Worm (Caenorhabditis elegans) whole organism, midembryonic: Measurements from ENCODE around the gene dro-1.

Experiments
- T22C8.4 ChIP-seq: fragments of 200-800 bp; sonication (Bioruptor generic); IDR thresholded peaks from 2 replicates; pipeline ENCODE4 v1.3.6; 2022; ENCODE audit warnings: missing genetic modification characterization, missing compliant biosample characterization
- ref-1 ChIP-seq: fragments of 200-800 bp; sonication (Bioruptor generic); conservative IDR thresholded peaks from 2 replicates; pipeline ENCODE4 v1.3.6; 2022; ENCODE audit warnings: missing genetic modification reagents, missing genetic modification characterization, missing compliant biosample characterization
- tab-1 ChIP-seq: fragments of 200-800 bp; sonication (Bioruptor generic); IDR thresholded peaks from 2 replicates; pipeline ENCODE4 v1.3.6; 2022; ENCODE audit warnings: missing genetic modification characterization, missing compliant biosample characterization
- ztf-23 ChIP-seq: fragments of 200-800 bp; sonication (Bioruptor generic); IDR thresholded peaks from 2 replicates; pipeline ENCODE4 v1.3.6; 2022; ENCODE audit warnings: missing genetic modification reagents, missing genetic modification characterization, missing compliant biosample characterization

DNA sequence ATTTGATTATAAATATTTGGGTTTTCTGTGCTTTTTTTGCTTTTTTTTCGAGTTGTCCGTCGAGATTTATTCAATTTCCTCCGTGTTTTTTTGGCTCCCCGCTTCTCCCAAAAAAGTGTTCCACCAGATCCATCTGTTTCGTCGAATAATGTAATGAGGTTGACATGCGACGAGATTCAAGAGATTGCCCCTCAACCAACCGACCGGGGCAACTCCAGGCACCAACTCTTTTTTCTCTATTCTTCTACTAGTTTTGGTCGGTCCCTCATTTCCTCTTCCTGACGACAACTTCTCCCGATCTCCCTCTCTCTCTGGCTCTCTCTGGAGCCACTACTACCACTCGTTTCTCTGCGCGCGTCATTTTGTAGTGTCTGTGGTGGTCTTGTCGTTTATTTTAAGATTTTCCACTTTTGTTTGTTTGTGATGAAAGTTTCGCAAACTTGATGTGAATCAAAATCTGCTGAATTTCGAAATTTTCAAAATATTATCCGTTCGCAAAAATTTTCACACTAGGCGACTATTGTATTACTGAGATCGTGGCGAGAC is 5.4 kb downstream of the dro-1 start:
- TF ChIP-seq ztf-23 (GFP tag; lab: Robert Waterston, UW): no peak
- no peak for TF ChIP-seq ref-1 (GFP tag; lab: Robert Waterston, UW)
- no peak for TF ChIP-seq T22C8.4 (GFP tag; lab: Robert Waterston, UW)
- TF ChIP-seq tab-1 (GFP tag; lab: Robert Waterston, UW): no peak
